Worm (Caenorhabditis elegans): ENCODE measurements around the gene dpy-4.

Gene dpy-4

ce11 chrIV:15025384-15025783, 38.8 kb upstream of the dpy-4 start, which contains the start of gene fcd-2 (continued):
- TF ChIP-seq ctbp-1 (GFP tag; IDR thresholded peaks at IDR 0.05), result 0 out of 2 replicates have a peak, but pooled peaks have one; percentile 20
- TF ChIP-seq F10B5.3 (tag; optimal IDR thresholded peaks at IDR 0.05), result no peak
- TF ChIP-seq zag-1 (tag; optimal IDR thresholded peaks at IDR 0.05), result no peak
- TF ChIP-seq ceh-62 (tag; optimal IDR thresholded peaks at IDR 0.05), result no peak
- TF ChIP-seq pha-4 (GFP tag; IDR thresholded peaks at IDR 0.05), result 0 out of 2 replicates have a peak, but pooled peaks have one; percentile 28
- no peak for TF ChIP-seq pha-4 (tag; optimal IDR thresholded peaks at IDR 0.05)
- TF ChIP-seq madf-5 (GFP tag; IDR thresholded peaks at IDR 0.05), result no peak
- no peak for TF ChIP-seq unc-39 (tag; optimal IDR thresholded peaks at IDR 0.05)
- TF ChIP-seq arid-1 (GFP tag; conservative IDR thresholded peaks at IDR 0.05), result no peak
- no peak for TF ChIP-seq mxl-3 (GFP tag; optimal IDR thresholded peaks at IDR 0.05)
- TF ChIP-seq spr-3 (GFP tag; optimal IDR thresholded peaks at IDR 0.05), result no peak
- TF ChIP-seq dve-1 (tag; optimal IDR thresholded peaks at IDR 0.05; ENCODE audit: insufficient read depth), result peak; percentile 23
- no peak for TF ChIP-seq ces-1 (GFP tag; optimal IDR thresholded peaks at IDR 0.05)
- TF ChIP-seq dpl-1 (GFP tag; optimal IDR thresholded peaks at IDR 0.05), result peak; percentile 89
- TF ChIP-seq lin-38 (GFP tag; IDR thresholded peaks at IDR 0.05), result peak; percentile 46
- TF ChIP-seq madf-9 (GFP tag; conservative IDR thresholded peaks at IDR 0.05), result no peak
- no peak for TF ChIP-seq sdz-12 (GFP tag; optimal IDR thresholded peaks at IDR 0.05)
- no peak for TF ChIP-seq D1046.2 (GFP tag; IDR thresholded peaks at IDR 0.05)
- no peak for TF ChIP-seq hlh-30 (tag; optimal IDR thresholded peaks at IDR 0.05; ENCODE audit: insufficient read depth)
- TF ChIP-seq daf-12 (tag; optimal IDR thresholded peaks at IDR 0.05), result no peak
- no peak for TF ChIP-seq lin-1 (GFP tag; IDR thresholded peaks at IDR 0.05)
- no peak for TF ChIP-seq daf-8 (GFP tag; IDR thresholded peaks at IDR 0.05)
- TF ChIP-seq lin-15B (tag; optimal IDR thresholded peaks at IDR 0.05), result no peak
- no peak for TF ChIP-seq lin-13 (GFP tag; optimal IDR thresholded peaks at IDR 0.05)
- TF ChIP-seq snpc-4 (tag; optimal IDR thresholded peaks at IDR 0.05), result no peak
- TF ChIP-seq Y48G9A.11 (GFP tag; IDR thresholded peaks at IDR 0.05), result peak; percentile 94
- no peak for TF ChIP-seq lim-7 (GFP tag; IDR thresholded peaks at IDR 0.05)
- TF ChIP-seq ama-1 (optimal IDR thresholded peaks at IDR 0.05), result no peak
- no peak for TF ChIP-seq nhr-6 (tag; optimal IDR thresholded peaks at IDR 0.05)
- no peak for TF ChIP-seq fos-1 (tag; optimal IDR thresholded peaks at IDR 0.05)
- no peak for TF ChIP-seq nhr-10 (tag; optimal IDR thresholded peaks at IDR 0.05)
- no peak for TF ChIP-seq fkh-10 (GFP tag; optimal IDR thresholded peaks at IDR 0.05)
- no peak for TF ChIP-seq R02D3.7 (tag; optimal IDR thresholded peaks at IDR 0.05)
- no peak for TF ChIP-seq hif-1 (tag; optimal IDR thresholded peaks at IDR 0.05)
- TF ChIP-seq mdl-1 (tag; optimal IDR thresholded peaks at IDR 0.05), result no peak
- no peak for TF ChIP-seq dmd-6 (GFP tag; IDR thresholded peaks at IDR 0.05)
- no peak for TF ChIP-seq aly-2 (tag; optimal IDR thresholded peaks at IDR 0.05)
- TF ChIP-seq F26F4.8 (GFP tag; conservative IDR thresholded peaks at IDR 0.05), result no peak
- TF ChIP-seq php-3 (GFP tag; IDR thresholded peaks at IDR 0.05), result no peak
- no peak for TF ChIP-seq unc-130 (GFP tag; optimal IDR thresholded peaks at IDR 0.05)
- TF ChIP-seq nhr-76 (tag; optimal IDR thresholded peaks at IDR 0.05), result no peak
- TF ChIP-seq T26A8.4 (GFP tag; IDR thresholded peaks at IDR 0.05), result no peak
- peak; percentile 52 for TF ChIP-seq mep-1 (tag; optimal IDR thresholded peaks at IDR 0.05)
- no peak for TF ChIP-seq T20F7.1 (GFP tag; optimal IDR thresholded peaks at IDR 0.05)
- no peak for TF ChIP-seq nhr-77 (tag; optimal IDR thresholded peaks at IDR 0.05)
- TF ChIP-seq ZK337.2 (GFP tag; IDR thresholded peaks at IDR 0.05), result no peak
- TF ChIP-seq tag-97 (GFP tag; IDR thresholded peaks at IDR 0.05), result no peak
- no peak for TF ChIP-seq snpc-1.2 (GFP tag; IDR thresholded peaks at IDR 0.05)
